Fruit fly (Drosophila melanogaster): ENCODE results near the gene Trs20.

Trs20 gene

DNA sequence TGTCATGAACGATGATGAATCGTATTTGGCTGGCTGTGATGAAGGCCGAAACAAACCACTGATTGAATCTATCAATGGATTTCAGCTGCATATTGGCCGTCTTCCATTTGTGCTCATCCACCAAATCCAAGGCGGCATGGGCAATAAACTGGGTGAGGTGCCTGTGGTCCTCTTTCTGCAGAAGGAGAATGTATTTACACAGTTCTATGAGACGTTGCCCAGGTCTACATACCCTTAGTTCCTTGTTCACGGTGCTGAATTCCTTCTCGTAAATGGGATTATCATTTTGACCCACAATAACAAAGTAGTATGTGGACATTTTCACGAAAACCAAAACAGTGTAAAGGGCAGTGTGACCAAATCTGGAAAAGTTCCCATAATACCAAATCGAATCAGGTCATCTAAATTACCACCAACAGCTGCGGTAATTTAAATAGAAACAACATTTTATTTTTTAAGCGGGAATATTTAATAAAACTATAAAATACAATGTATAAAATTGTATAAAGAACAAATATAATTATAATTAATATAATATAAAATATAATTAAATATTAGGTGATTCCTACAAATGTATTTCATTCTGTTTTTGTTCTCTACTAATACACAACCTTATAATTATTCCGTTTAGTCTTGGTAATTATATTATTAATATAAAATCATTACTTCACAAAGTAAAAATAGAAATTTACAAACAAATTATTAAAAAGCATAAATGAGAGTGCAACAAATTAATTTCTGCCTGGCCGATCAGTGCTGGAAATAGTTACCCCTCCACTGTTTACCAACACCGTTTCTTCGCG lies at the start of gene Trs20, which contains the start of gene elg1:
Trs20 (minus strand) TSS at position 369 of the 803 bp plus-strand sequence.
elg1 (plus strand) TSS at position 765 of the 803 bp plus-strand sequence.
- TF ChIP-seq Rel (GFP tag; optimal IDR thresholded peaks at IDR 0.05): no peak
- TF ChIP-seq Rel (tag; optimal IDR thresholded peaks at IDR 0.05): peak; percentile 42
- peak; percentile 70 for TF ChIP-seq HLH106 (tag; optimal IDR thresholded peaks at IDR 0.05)
- TF ChIP-seq jim (GFP tag; optimal IDR thresholded peaks at IDR 0.05): no peak
- TF ChIP-seq br (GFP tag; optimal IDR thresholded peaks at IDR 0.05): peak; percentile 54
- peak; percentile 50 for TF ChIP-seq h (GFP tag; optimal IDR thresholded peaks at IDR 0.05)
- TF ChIP-seq woc (GFP tag; optimal IDR thresholded peaks at IDR 0.05): peak; percentile 58
- TF ChIP-seq sv (GFP tag; optimal IDR thresholded peaks at IDR 0.05): peak; percentile 46
- TF ChIP-seq Myc (optimal IDR thresholded peaks at IDR 0.05): no peak
- TF ChIP-seq dmrt93B (GFP tag; optimal IDR thresholded peaks at IDR 0.05): peak; percentile 22
- peak; percentile 53 for TF ChIP-seq psq (GFP tag; optimal IDR thresholded peaks at IDR 0.05)
- TF ChIP-seq Dfd (GFP tag; optimal IDR thresholded peaks at IDR 0.05): no peak
- TF ChIP-seq GATAd (GFP tag; optimal IDR thresholded peaks at IDR 0.05): no peak
- peak; percentile 70 for TF ChIP-seq Sp1 (GFP tag; optimal IDR thresholded peaks at IDR 0.05)
- TF ChIP-seq OdsH (GFP tag; optimal IDR thresholded peaks at IDR 0.05): peak; percentile 22
- TF ChIP-seq Mio (GFP tag; optimal IDR thresholded peaks at IDR 0.05): no peak
- TF ChIP-seq sage (GFP tag; optimal IDR thresholded peaks at IDR 0.05): no peak
- TF ChIP-seq fru (GFP tag; optimal IDR thresholded peaks at IDR 0.05): peak; percentile 24
- TF ChIP-seq rgr (GFP tag; optimal IDR thresholded peaks at IDR 0.05): peak; percentile 54
- no peak for TF ChIP-seq dsf (GFP tag; optimal IDR thresholded peaks at IDR 0.05; ENCODE audit: borderline replicate concordance)
- TF ChIP-seq Vsx2 (GFP tag; optimal IDR thresholded peaks at IDR 0.05; ENCODE audit: partially characterized antibody): no peak
- TF ChIP-seq dl (GFP tag; optimal IDR thresholded peaks at IDR 0.05; ENCODE audit: insufficient read depth in 1 of 2, partially characterized antibody in 2 of 2): no peak
- TF ChIP-seq Hr83 (GFP tag; optimal IDR thresholded peaks at IDR 0.05; ENCODE audit: poor library complexity, severe bottlenecking): no peak
- TF ChIP-seq foxo (GFP tag; optimal IDR thresholded peaks at IDR 0.05): peak in 1 of 2 experiments; percentile 76
- no peak for TF ChIP-seq Jra (GFP tag; optimal IDR thresholded peaks at IDR 0.05)
- TF ChIP-seq Hnf4 (GFP tag; optimal IDR thresholded peaks at IDR 0.05): peak; percentile 48
- TF ChIP-seq CG32264 (GFP tag; optimal IDR thresholded peaks at IDR 0.05): no peak
- no peak for TF ChIP-seq CrebA (GFP tag; optimal IDR thresholded peaks at IDR 0.05; ENCODE audit: borderline replicate concordance)
- TF ChIP-seq lola (GFP tag; optimal IDR thresholded peaks at IDR 0.05): no peak
- TF ChIP-seq Hr78 (GFP tag; optimal IDR thresholded peaks at IDR 0.05): no peak

DNA sequence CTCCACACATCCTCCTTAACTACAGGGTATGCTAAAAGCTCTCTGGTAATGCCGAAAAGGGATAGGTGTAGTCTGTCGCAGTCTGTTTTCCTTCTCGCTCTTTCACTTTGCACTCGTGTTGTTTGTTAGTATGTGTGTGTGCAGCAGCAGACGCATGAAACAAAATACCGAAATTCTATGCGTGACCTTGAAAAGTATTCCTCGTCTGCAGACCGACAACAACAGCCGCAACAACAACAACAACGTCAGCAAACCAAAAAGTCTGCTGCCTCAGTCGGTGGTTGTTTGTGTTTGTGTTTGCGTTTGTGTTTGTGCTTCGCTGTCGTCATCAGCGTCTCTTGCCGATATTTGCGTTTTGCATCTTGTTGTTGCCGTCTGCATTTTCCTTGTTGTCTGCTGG lies 47.0 kb upstream of the Trs20 start:
- peak; percentile 31 for TF ChIP-seq Vsx2 (GFP tag; optimal IDR thresholded peaks at IDR 0.05; ENCODE audit: partially characterized antibody)
- no peak for TF ChIP-seq sage (GFP tag; optimal IDR thresholded peaks at IDR 0.05)
- no peak for TF ChIP-seq OdsH (GFP tag; optimal IDR thresholded peaks at IDR 0.05)
- TF ChIP-seq Dif (GFP tag; optimal IDR thresholded peaks at IDR 0.05; ENCODE audit: partially characterized antibody): peak; percentile 10
- TF ChIP-seq Dfd (GFP tag; optimal IDR thresholded peaks at IDR 0.05): no peak
- TF ChIP-seq usp (GFP tag; optimal IDR thresholded peaks at IDR 0.05): no peak
- peak in 1 of 2 experiments; percentile 35 for TF ChIP-seq dl (GFP tag; optimal IDR thresholded peaks at IDR 0.05; ENCODE audit: insufficient read depth in 1 of 2, partially characterized antibody in 2 of 2)
- no peak for TF ChIP-seq Jra (GFP tag; optimal IDR thresholded peaks at IDR 0.05)
- peak; percentile 79 for TF ChIP-seq woc (GFP tag; optimal IDR thresholded peaks at IDR 0.05)
- no peak for TF ChIP-seq sv (GFP tag; optimal IDR thresholded peaks at IDR 0.05)
- TF ChIP-seq Rel (GFP tag; optimal IDR thresholded peaks at IDR 0.05): peak; percentile 31
- peak; percentile 13 for TF ChIP-seq Rel (tag; optimal IDR thresholded peaks at IDR 0.05)
- no peak for TF ChIP-seq fru (GFP tag; optimal IDR thresholded peaks at IDR 0.05)
- no peak for TF ChIP-seq dmrt93B (GFP tag; optimal IDR thresholded peaks at IDR 0.05)
- TF ChIP-seq br (GFP tag; optimal IDR thresholded peaks at IDR 0.05): no peak
- TF ChIP-seq Hr78 (GFP tag; optimal IDR thresholded peaks at IDR 0.05): no peak
- no peak for TF ChIP-seq psq (GFP tag; optimal IDR thresholded peaks at IDR 0.05)
- peak; percentile 78 for TF ChIP-seq Hr83 (GFP tag; optimal IDR thresholded peaks at IDR 0.05; ENCODE audit: poor library complexity, severe bottlenecking)
- no peak for TF ChIP-seq brk (GFP tag; optimal IDR thresholded peaks at IDR 0.05)
- TF ChIP-seq h (GFP tag; optimal IDR thresholded peaks at IDR 0.05): no peak
- TF ChIP-seq dsf (GFP tag; optimal IDR thresholded peaks at IDR 0.05; ENCODE audit: borderline replicate concordance): no peak
- TF ChIP-seq CrebA (GFP tag; optimal IDR thresholded peaks at IDR 0.05; ENCODE audit: borderline replicate concordance): no peak
- no peak for TF ChIP-seq jim (GFP tag; optimal IDR thresholded peaks at IDR 0.05)
- TF ChIP-seq lola (GFP tag; optimal IDR thresholded peaks at IDR 0.05): no peak
- TF ChIP-seq N (GFP tag; optimal IDR thresholded peaks at IDR 0.05): no peak
- no peak for TF ChIP-seq CG9705 (GFP tag; optimal IDR thresholded peaks at IDR 0.05)
- no peak for TF ChIP-seq rgr (GFP tag; optimal IDR thresholded peaks at IDR 0.05)
- TF ChIP-seq Hnf4 (GFP tag; optimal IDR thresholded peaks at IDR 0.05): no peak
- TF ChIP-seq foxo (GFP tag; optimal IDR thresholded peaks at IDR 0.05): no peak
- no peak for TF ChIP-seq pan (optimal IDR thresholded peaks at IDR 0.05)

All from whole organism, wandering third instar larva.